Worm (Caenorhabditis elegans) whole organism, L2 larva: ENCODE data around the gene Y97E10C.1.

Experiments
- C34F6.9 ChIP-seq: fragments of 150-350 bp; optimal IDR thresholded peaks from 2 replicates; lab custom pipeline; 2014; ENCODE audit warnings: missing biosample characterization, missing genetic modification characterization
- F13H6.1 ChIP-seq: sonication (generic microtip); optimal IDR thresholded peaks from 2 replicates; lab custom pipeline; 2016; ENCODE audit warnings: missing genetic modification characterization, missing compliant biosample characterization
- Y55F3AM.14 ChIP-seq: fragments of 200-800 bp; sonication (Bioruptor generic); optimal IDR thresholded peaks from 2 replicates; lab custom pipeline; 2018; ENCODE audit warnings: mild to moderate bottlenecking, missing genetic modification characterization, missing compliant biosample characterization
- ZK546.5 ChIP-seq: sonication (generic microtip); optimal IDR thresholded peaks from 2 replicates; lab custom pipeline; 2017; ENCODE audit warnings: missing biosample characterization, missing genetic modification characterization
- ama-1 ChIP-seq: fragments of 150-350 bp; optimal IDR thresholded peaks from 2 replicates; lab custom pipeline; 2018; ENCODE audit warnings: inconsistent platforms
- blmp-1 ChIP-seq: sonication (generic microtip); optimal IDR thresholded peaks from 2 replicates; lab custom pipeline; 2017; ENCODE audit warnings: missing genetic modification characterization, mild to moderate bottlenecking, missing compliant biosample characterization, antibody characterized with exemption, moderate library complexity; ENCODE audit not compliant: insufficient read depth
- ceh-16 ChIP-seq: fragments of 150-350 bp; optimal IDR thresholded peaks from 2 replicates; lab custom pipeline; 2014; ENCODE audit warnings: missing biosample characterization, missing genetic modification characterization
- ceh-82 ChIP-seq: fragments of 150-350 bp; optimal IDR thresholded peaks from 2 replicates; lab custom pipeline; 2014; ENCODE audit warnings: missing biosample characterization, missing genetic modification characterization
- crh-2 ChIP-seq: sonication (generic microtip); optimal IDR thresholded peaks from 2 replicates; lab custom pipeline; 2017; ENCODE audit warnings: missing biosample characterization, missing genetic modification characterization
- egl-27 ChIP-seq: sonication (generic microtip); optimal IDR thresholded peaks from 3 replicates; lab custom pipeline; 2017; ENCODE audit warnings: missing biosample characterization, missing genetic modification reagents, missing genetic modification characterization
- elt-1 ChIP-seq: fragments of 150-350 bp; optimal IDR thresholded peaks from 2 replicates; lab custom pipeline; 2014; ENCODE audit warnings: missing biosample characterization, missing genetic modification characterization
- elt-3 ChIP-seq: sonication (generic microtip); optimal IDR thresholded peaks from 2 replicates; lab custom pipeline; 2017; ENCODE audit warnings: missing biosample characterization, missing genetic modification characterization
- fos-1 ChIP-seq: fragments of 150-350 bp; optimal IDR thresholded peaks from 2 replicates; lab custom pipeline; 2014; ENCODE audit warnings: missing biosample characterization, missing genetic modification characterization
- gmeb-1 ChIP-seq: fragments of 150-350 bp; optimal IDR thresholded peaks from 2 replicates; lab custom pipeline; 2014; ENCODE audit warnings: missing biosample characterization, missing genetic modification characterization
- lin-11 ChIP-seq: fragments of 150-350 bp; sonication (generic microtip); optimal IDR thresholded peaks from 2 replicates; lab custom pipeline; 2014; ENCODE audit warnings: missing biosample characterization, missing genetic modification characterization, inconsistent platforms, mixed read lengths
- lin-13 ChIP-seq: fragments of 150-350 bp; optimal IDR thresholded peaks from 2 replicates; lab custom pipeline; 2014; ENCODE audit warnings: missing biosample characterization, missing genetic modification reagents, missing genetic modification characterization
- lin-39 ChIP-seq: fragments of 150-350 bp; optimal IDR thresholded peaks from 2 replicates; lab custom pipeline; 2014; ENCODE audit warnings: missing biosample characterization, missing genetic modification reagents, missing genetic modification characterization
- lsy-2 ChIP-seq, 2 experiments: fragments of 150-350 bp in 1 of 2; sonication (generic microtip) in 1 of 2; optimal IDR thresholded peaks; 2 replicates each; lab custom pipeline; 2014 to 2017; ENCODE audit warnings: missing biosample characterization in 2 of 2, missing genetic modification characterization in 2 of 2
- mab-5 ChIP-seq: fragments of 150-350 bp; optimal IDR thresholded peaks from 2 replicates; lab custom pipeline; 2014; ENCODE audit warnings: missing biosample characterization, missing genetic modification characterization
- mbf-1 ChIP-seq: sonication (generic microtip); optimal IDR thresholded peaks from 2 replicates; lab custom pipeline; 2017; ENCODE audit warnings: missing biosample characterization, missing genetic modification characterization
- mdl-1 ChIP-seq, 2 experiments: fragments of 150-350 bp in 1 of 2; sonication (generic microtip) in 1 of 2; optimal IDR thresholded peaks; 2 replicates each; lab custom pipeline; 2017; ENCODE audit warnings: missing biosample characterization in 2 of 2, missing genetic modification characterization in 2 of 2
- nhr-10 ChIP-seq: sonication (generic microtip); optimal IDR thresholded peaks from 2 replicates; lab custom pipeline; 2017; ENCODE audit warnings: missing biosample characterization, missing genetic modification characterization
- nhr-11 ChIP-seq: fragments of 150-350 bp; optimal IDR thresholded peaks from 2 replicates; lab custom pipeline; 2014; ENCODE audit warnings: missing biosample characterization, missing genetic modification characterization
- nhr-129 ChIP-seq: fragments of 150-350 bp; optimal IDR thresholded peaks from 2 replicates; lab custom pipeline; 2014; ENCODE audit warnings: missing biosample characterization, missing genetic modification characterization
- nhr-21 ChIP-seq: fragments of 150-350 bp; optimal IDR thresholded peaks from 2 replicates; lab custom pipeline; 2014; ENCODE audit warnings: missing biosample characterization, missing genetic modification characterization
- nhr-237 ChIP-seq: fragments of 150-350 bp; optimal IDR thresholded peaks from 2 replicates; lab custom pipeline; 2014; ENCODE audit warnings: missing biosample characterization, missing genetic modification characterization
- nhr-25 ChIP-seq: fragments of 150-350 bp; sonication (generic microtip); optimal IDR thresholded peaks from 3 replicates; lab custom pipeline; 2014; ENCODE audit warnings: missing biosample characterization, missing genetic modification characterization
- nhr-6 ChIP-seq: fragments of 150-350 bp; optimal IDR thresholded peaks from 2 replicates; lab custom pipeline; 2014; ENCODE audit warnings: missing biosample characterization, missing genetic modification characterization
- nhr-77 ChIP-seq: fragments of 150-350 bp; optimal IDR thresholded peaks from 2 replicates; lab custom pipeline; 2014; ENCODE audit warnings: missing biosample characterization, missing genetic modification characterization
- peb-1 ChIP-seq: fragments of 150-350 bp; optimal IDR thresholded peaks from 2 replicates; lab custom pipeline; 2014; ENCODE audit warnings: missing biosample characterization, missing genetic modification characterization
- sem-4 ChIP-seq: fragments of 150-350 bp; optimal IDR thresholded peaks from 2 replicates; lab custom pipeline; 2014; ENCODE audit warnings: missing biosample characterization, missing genetic modification reagents, missing genetic modification characterization
- skn-1 ChIP-seq: sonication (generic microtip); optimal IDR thresholded peaks from 2 replicates; lab custom pipeline; 2017; ENCODE audit warnings: missing biosample characterization, missing genetic modification characterization
- sma-3 ChIP-seq: sonication (generic microtip); optimal IDR thresholded peaks from 2 replicates; lab custom pipeline; 2016; ENCODE audit warnings: missing genetic modification reagents, missing genetic modification characterization, missing compliant biosample characterization
- sma-9 ChIP-seq, 2 experiments: fragments of 150-350 bp in 1 of 2; sonication (generic microtip) in 1 of 2; optimal IDR thresholded peaks; 2 replicates each; lab custom pipeline; 2014 to 2016; ENCODE audit warnings: missing genetic modification characterization in 2 of 2, mild to moderate bottlenecking in 1 of 2, missing biosample characterization in 1 of 2, missing compliant biosample characterization in 1 of 2, missing genetic modification reagents in 1 of 2, moderate library complexity in 1 of 2
- snpc-4 ChIP-seq: fragments of 150-350 bp; optimal IDR thresholded peaks from 2 replicates; lab custom pipeline; 2014; ENCODE audit warnings: missing biosample characterization, missing genetic modification characterization
- unc-39 ChIP-seq: fragments of 150-350 bp; optimal IDR thresholded peaks from 2 replicates; lab custom pipeline; 2014; ENCODE audit warnings: missing biosample characterization, missing genetic modification characterization
- unc-55 ChIP-seq: fragments of 150-350 bp; sonication (generic microtip); optimal IDR thresholded peaks from 3 replicates; lab custom pipeline; 2014; ENCODE audit warnings: missing biosample characterization, missing genetic modification reagents, missing genetic modification characterization
- unc-62 ChIP-seq: fragments of 150-350 bp; optimal IDR thresholded peaks from 2 replicates; lab custom pipeline; 2014; ENCODE audit warnings: missing biosample characterization, missing genetic modification reagents, missing genetic modification characterization
- zag-1 ChIP-seq: fragments of 150-350 bp; optimal IDR thresholded peaks from 2 replicates; lab custom pipeline; 2014; ENCODE audit warnings: missing biosample characterization, missing genetic modification characterization
- ztf-1 ChIP-seq: fragments of 200-800 bp; sonication (Bioruptor generic); conservative IDR thresholded peaks from 2 replicates; pipeline ENCODE4 v1.3.6; 2022; ENCODE audit warnings: missing genetic modification characterization, missing compliant biosample characterization
- ztf-4 ChIP-seq: fragments of 150-350 bp; optimal IDR thresholded peaks from 2 replicates; lab custom pipeline; 2014; ENCODE audit warnings: missing biosample characterization, missing genetic modification characterization

Gene Y97E10C.1

ce11 chrV:7723967-7724544 lies 4.6 kb upstream of the Y97E10C.1 start, which contains the start of the genes ZK105.6 and ZK105.8:
Gene ZK105.6 (minus strand): TSS chrV:7724067.
Gene ZK105.8 (plus strand): TSS chrV:7724494.
- TF ChIP-seq blmp-1 (tag; lab: Kevin White, UChicago) (no peak), crh-2 (tag; lab: Kevin White, UChicago) (no peak), sma-3 (GFP tag; lab: Kevin White, UChicago) (no peak), nhr-129 (tag; lab: Kevin White, UChicago) (no peak), elt-1 (tag; lab: Kevin White, UChicago) (no peak)

- no peak for TF ChIP-seq fos-1 (tag; lab: Kevin White, UChicago)
- TF ChIP-seq unc-55 (GFP tag; lab: Kevin White, UChicago): peak; percentile 71
Measured at ce11 chrV:7726202-7726601, 2.5 kb upstream of the Y97E10C.1 start.

ce11 chrV:7726927-7727326 lies 1.8 kb upstream of the Y97E10C.1 start:
- TF ChIP-seq C34F6.9 (tag; lab: Kevin White, UChicago) (peak; percentile 28), crh-2 (tag; lab: Kevin White, UChicago) (peak; percentile 33), F13H6.1 (tag; lab: Kevin White, UChicago) (peak; percentile 27), elt-1 (tag; lab: Kevin White, UChicago) (no peak), nhr-237 (tag; lab: Kevin White, UChicago) (no peak), elt-3 (tag; lab: Kevin White, UChicago) (no peak), nhr-21 (tag; lab: Kevin White, UChicago) (no peak), ztf-1 (GFP tag; lab: Robert Waterston, UW) (no peak), ceh-82 (no peak), nhr-6 (no peak), zag-1 (tag; lab: Kevin White, UChicago) (no peak), unc-62 (GFP tag; lab: Kevin White, UChicago) (no peak), gmeb-1 (tag; lab: Kevin White, UChicago) (no peak), lin-39 (tag; lab: Kevin White, UChicago) (no peak), snpc-4 (no peak), sma-9 (GFP tag; optimal IDR thresholded peaks at IDR 0.05; lab: Kevin White, UChicago) (peak; percentile 52), sma-9 (tag; optimal IDR thresholded peaks at IDR 0.05; lab: Kevin White, UChicago) (no peak), mbf-1 (tag; lab: Kevin White, UChicago) (no peak), fos-1 (tag; lab: Kevin White, UChicago) (no peak), blmp-1 (tag; lab: Kevin White, UChicago) (no peak), unc-39 (no peak), skn-1 (no peak), ama-1 (no peak), unc-55 (GFP tag; lab: Kevin White, UChicago) (peak; percentile 34), ZK546.5 (tag; lab: Kevin White, UChicago) (no peak), nhr-25 (no peak), lsy-2 (tag; optimal IDR thresholded peaks at IDR 0.05; lab: Kevin White, UChicago) (peak in 1 of 2 experiments; percentile 22)

- TF ChIP-seq nhr-10 (tag; lab: Kevin White, UChicago) (no peak), lin-13 (GFP tag; lab: Kevin White, UChicago) (peak; percentile 71), ztf-4 (tag; lab: Kevin White, UChicago) (peak; percentile 67), fos-1 (tag; lab: Kevin White, UChicago) (no peak), Y55F3AM.14 (GFP tag; lab: Kevin White, UChicago) (peak; percentile 88), ZK546.5 (tag; lab: Kevin White, UChicago) (peak; percentile 8), ceh-82 (no peak), C34F6.9 (tag; lab: Kevin White, UChicago) (peak; percentile 94), blmp-1 (tag; lab: Kevin White, UChicago) (peak; percentile 85), sem-4 (peak; percentile 50), nhr-21 (tag; lab: Kevin White, UChicago) (peak; percentile 44), lsy-2 (tag; optimal IDR thresholded peaks at IDR 0.05; lab: Kevin White, UChicago) (peak; percentile 51 to 75), mdl-1 (tag; optimal IDR thresholded peaks at IDR 0.05; lab: Kevin White, UChicago) (peak; percentile 68), nhr-237 (tag; lab: Kevin White, UChicago) (no peak), nhr-11 (no peak), crh-2 (tag; lab: Kevin White, UChicago) (peak; percentile 78), egl-27 (tag; lab: Kevin White, UChicago) (peak; percentile 42), zag-1 (tag; lab: Kevin White, UChicago) (peak; percentile 93), mab-5 (tag; lab: Kevin White, UChicago) (peak; percentile 77), snpc-4 (no peak), unc-55 (GFP tag; lab: Kevin White, UChicago) (peak; percentile 88), sma-3 (GFP tag; lab: Kevin White, UChicago) (no peak), nhr-77 (tag; lab: Kevin White, UChicago) (no peak), nhr-25 (peak; percentile 52), skn-1 (no peak), ceh-16 (tag; lab: Kevin White, UChicago) (no peak), nhr-6 (no peak), sma-9 (GFP tag; optimal IDR thresholded peaks at IDR 0.05; lab: Kevin White, UChicago) (peak; percentile 89), sma-9 (tag; optimal IDR thresholded peaks at IDR 0.05; lab: Kevin White, UChicago) (no peak), F13H6.1 (tag; lab: Kevin White, UChicago) (peak; percentile 94), unc-62 (GFP tag; lab: Kevin White, UChicago) (no peak), lin-11 (tag; lab: Kevin White, UChicago) (peak; percentile 41), peb-1 (tag; lab: Kevin White, UChicago) (no peak), nhr-129 (tag; lab: Kevin White, UChicago) (peak; percentile 91)
- TF ChIP-seq, all 48 proteins: peak for 20
Measured at ce11 chrV:7728003-7728678, 538 bp upstream of the Y97E10C.1 start.
